Fruit fly (Drosophila melanogaster) S2 (cell line): ENCODE measurements around the gene Fum1.

Source experiments
- CG8478 ChIP-seq: fragments of >200 bp; optimal IDR thresholded peaks from 2 replicates; lab custom pipeline; 2018
- CTCF ChIP-seq, 2 experiments: fragments of >200 bp; optimal IDR thresholded peaks; 2 replicates each; lab custom pipeline; 2018

DNA sequence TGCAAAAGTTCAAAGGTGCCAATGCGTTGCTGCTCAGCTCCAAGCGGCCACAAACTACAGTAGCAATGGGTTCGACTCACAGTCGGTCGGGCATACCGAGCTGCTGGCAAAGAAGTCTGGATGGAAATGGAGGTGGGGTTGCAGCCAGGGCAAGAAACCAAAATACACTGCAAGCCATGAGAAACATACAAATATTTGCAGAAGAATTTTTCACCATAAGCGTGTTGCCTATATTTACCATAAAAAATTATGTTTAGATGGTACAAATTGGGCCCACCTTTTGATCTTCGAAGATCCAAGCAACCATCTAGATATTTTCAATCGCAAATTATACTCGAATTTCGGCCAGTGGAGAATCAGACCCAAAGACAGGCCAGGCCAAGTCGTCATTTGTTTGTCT lies 31.4 kb upstream of the Fum1 start:
- TF ChIP-seq CTCF (optimal IDR thresholded peaks at IDR 0.05; lab: Kevin White, UChicago): no peak
- TF ChIP-seq CG8478 (lab: Kevin White, UChicago): no peak
